Fruit fly (Drosophila melanogaster) whole organism, adult: Measurements from ENCODE around the gene CG14210.

Source experiments
- CG11617 ChIP-seq: fragments of 200-800 bp; sonication (Bioruptor generic); optimal IDR thresholded peaks from 2 replicates; lab custom pipeline; 2017; ENCODE audit warnings: mild to moderate bottlenecking, missing biosample characterization, missing genetic modification reagents, missing genetic modification characterization
- CG14711 ChIP-seq: fragments of 200-800 bp; sonication (Bioruptor generic); optimal IDR thresholded peaks from 2 replicates; lab custom pipeline; 2018; ENCODE audit warnings: missing biosample characterization, mild to moderate bottlenecking, missing genetic modification characterization, moderate library complexity
- CG1620 ChIP-seq: fragments of 200-800 bp; sonication (Bioruptor generic); optimal IDR thresholded peaks from 2 replicates; lab custom pipeline; 2016; ENCODE audit warnings: missing biosample characterization, missing genetic modification characterization
- CG5204 ChIP-seq: fragments of 200-800 bp; sonication (Bioruptor generic); optimal IDR thresholded peaks from 2 replicates; lab custom pipeline; 2016; ENCODE audit warnings: missing biosample characterization, missing genetic modification characterization
- CG7045 ChIP-seq: fragments of 200-800 bp; sonication (Bioruptor generic); optimal IDR thresholded peaks from 2 replicates; lab custom pipeline; 2017; ENCODE audit warnings: missing biosample characterization, mild to moderate bottlenecking, missing genetic modification characterization
- CG7101 ChIP-seq: fragments of 200-800 bp; sonication (Bioruptor generic); optimal IDR thresholded peaks from 2 replicates; lab custom pipeline; 2018; ENCODE audit warnings: missing biosample characterization, mild to moderate bottlenecking, missing genetic modification characterization, moderate library complexity
- pad ChIP-seq: fragments of 200-800 bp; sonication (Bioruptor generic); optimal IDR thresholded peaks from 3 replicates; lab custom pipeline; 2017; ENCODE audit warnings: missing biosample characterization, missing genetic modification characterization, mild to moderate bottlenecking, moderate library complexity, missing genetic modification reagents

- TF ChIP-seq CG5204 (GFP tag; lab: Kevin White, UChicago) (no peak), pad (GFP tag; lab: Kevin White, UChicago) (peak; percentile 10), CG11617 (GFP tag; lab: Kevin White, UChicago) (no peak), CG1620 (GFP tag; lab: Kevin White, UChicago) (no peak), CG7045 (GFP tag; lab: Kevin White, UChicago) (no peak), CG7101 (no peak), CG14711 (tag; lab: Kevin White, UChicago) (no peak)
Observed at dm6 chrX:19573687-19574086, 42.3 kb upstream of the CG14210 start.
